Worm (Caenorhabditis elegans) whole organism, L1 larva: ENCODE data around the gene C29E4.10.

Experiments
- alr-1 ChIP-seq: fragments of 200-800 bp; sonication (Bioruptor generic); optimal IDR thresholded peaks from 2 replicates; lab custom pipeline; 2018; ENCODE audit warnings: borderline replicate concordance, mild to moderate bottlenecking, missing genetic modification characterization, missing compliant biosample characterization
- ama-1 ChIP-seq: fragments of 150-350 bp; optimal IDR thresholded peaks from 2 replicates; lab custom pipeline; 2014
- elt-2 ChIP-seq: sonication (generic microtip); optimal IDR thresholded peaks from 2 replicates; lab custom pipeline; 2016; ENCODE audit warnings: missing genetic modification characterization, mild to moderate bottlenecking, inconsistent platforms, missing compliant biosample characterization, missing genetic modification reagents
- hpl-2 ChIP-seq: fragments of 150-350 bp; optimal IDR thresholded peaks from 2 replicates; lab custom pipeline; 2014; ENCODE audit warnings: missing biosample characterization, missing genetic modification reagents, missing genetic modification characterization
- lin-35 ChIP-seq, 2 experiments: fragments of 150-350 bp; optimal IDR thresholded peaks; 2 replicates each; lab custom pipeline; 2014; ENCODE audit warnings: missing biosample characterization in 2 of 2, missing genetic modification characterization in 2 of 2, missing genetic modification reagents in 2 of 2
- lsy-2 ChIP-seq, 2 experiments: fragments of 150-350 bp; optimal IDR thresholded peaks; 2 replicates each; lab custom pipeline; 2014; ENCODE audit warnings: missing biosample characterization in 2 of 2, missing genetic modification characterization in 2 of 2
- mep-1 ChIP-seq: fragments of 150-350 bp; optimal IDR thresholded peaks from 2 replicates; lab custom pipeline; 2014; ENCODE audit warnings: missing biosample characterization, missing genetic modification characterization
- nhr-11 ChIP-seq: fragments of 150-350 bp; optimal IDR thresholded peaks from 2 replicates; lab custom pipeline; 2014; ENCODE audit warnings: missing biosample characterization, missing genetic modification characterization
- nhr-90 ChIP-seq: sonication (generic microtip); optimal IDR thresholded peaks from 2 replicates; lab custom pipeline; 2016; ENCODE audit warnings: mild to moderate bottlenecking, missing genetic modification characterization, missing compliant biosample characterization; ENCODE audit not compliant: poor library complexity
- tbx-2 ChIP-seq: sonication (generic microtip); optimal IDR thresholded peaks from 2 replicates; lab custom pipeline; 2016; ENCODE audit warnings: missing genetic modification characterization, missing compliant biosample characterization
- unc-62 ChIP-seq: fragments of 150-350 bp; optimal IDR thresholded peaks from 2 replicates; lab custom pipeline; 2014; ENCODE audit warnings: missing biosample characterization, missing genetic modification reagents, missing genetic modification characterization
- zip-4 ChIP-seq: fragments of 200-800 bp; sonication (Bioruptor generic); optimal IDR thresholded peaks from 2 replicates; lab custom pipeline; 2018; ENCODE audit warnings: mild to moderate bottlenecking, missing genetic modification characterization, moderate library complexity, missing compliant biosample characterization
- ztf-11 ChIP-seq, 2 experiments: sonication (generic microtip); optimal IDR thresholded peaks; 2 replicates each; lab custom pipeline; 2016 to 2017; ENCODE audit warnings: missing genetic modification characterization in 2 of 2, missing biosample characterization in 1 of 2, missing compliant biosample characterization in 1 of 2
- ztf-4 ChIP-seq: fragments of 150-350 bp; optimal IDR thresholded peaks from 2 replicates; lab custom pipeline; 2014; ENCODE audit warnings: missing biosample characterization, missing genetic modification characterization

DNA sequence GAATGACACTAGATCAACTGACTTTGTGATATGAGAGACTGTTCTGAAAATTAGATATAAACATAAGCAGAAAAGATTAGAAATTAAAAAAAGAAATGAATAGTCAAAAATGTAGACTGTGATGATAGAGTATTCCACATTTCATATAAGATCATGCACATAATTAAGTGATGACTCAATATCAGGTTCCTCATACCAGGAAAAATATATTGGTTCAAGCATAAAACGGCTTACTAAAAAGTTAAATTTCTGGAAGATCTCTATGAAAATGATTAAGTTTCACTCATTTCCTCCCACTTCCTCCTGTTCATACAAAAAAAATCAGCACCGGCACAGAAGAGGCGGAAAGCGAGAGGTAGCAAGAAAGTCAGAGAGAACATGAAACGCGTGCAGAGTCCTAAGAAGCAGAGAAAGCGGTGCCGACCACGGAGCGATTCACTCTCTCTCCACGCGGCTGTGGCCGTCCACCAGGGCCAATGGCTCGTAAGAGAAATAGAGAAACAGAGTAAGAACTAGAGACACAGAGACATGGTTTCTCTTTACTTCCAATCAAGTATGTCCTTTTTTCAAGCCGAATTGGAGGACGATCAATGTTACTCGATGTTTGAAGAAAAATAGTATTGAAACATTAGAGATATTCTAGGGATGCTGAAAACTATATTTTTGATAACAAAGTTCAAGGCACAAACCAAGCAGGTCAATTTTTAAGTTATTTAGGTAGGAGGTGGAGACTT lies 45.9 kb upstream of the C29E4.10 start, which contains the start of the genes ZK688.5 and fahd-1:
- TF ChIP-seq unc-62 (GFP tag; lab: Kevin White, UChicago) (no peak), alr-1 (tag; lab: Kevin White, UChicago) (no peak), nhr-11 (no peak), elt-2 (tag; lab: Kevin White, UChicago) (peak; percentile 21), mep-1 (tag; lab: Kevin White, UChicago) (peak; percentile 70), ama-1 (lab: Kevin White, UChicago) (no peak), lin-35 (GFP tag; optimal IDR thresholded peaks at IDR 0.05; lab: Kevin White, UChicago) (peak; percentile 70 to 71), nhr-90 (peak; percentile 49), hpl-2 (no peak), tbx-2 (peak; percentile 62), zip-4 (GFP tag; lab: Kevin White, UChicago) (no peak), lsy-2 (tag; optimal IDR thresholded peaks at IDR 0.05; lab: Kevin White, UChicago) (peak; percentile 62 to 77), ztf-4 (tag; lab: Kevin White, UChicago) (peak; percentile 34), ztf-11 (tag; optimal IDR thresholded peaks at IDR 0.05; lab: Kevin White, UChicago) (no peak)
